Worm (Caenorhabditis elegans) whole organism, young adult: ENCODE results near the gene syf-2.

Source experiments
- B0019.2 ChIP-seq: fragments of 200-800 bp; sonication (Bioruptor generic); conservative IDR thresholded peaks from 2 replicates; pipeline ENCODE4 v1.3.6; 2022; ENCODE audit warnings: missing genetic modification reagents, missing genetic modification characterization, missing compliant biosample characterization
- C17E4.6 ChIP-seq: fragments of 200-800 bp; sonication (Bioruptor generic); IDR thresholded peaks from 2 replicates; pipeline ENCODE4 v1.3.6; 2022; ENCODE audit warnings: missing genetic modification reagents, missing genetic modification characterization, missing compliant biosample characterization
- F33H1.4 ChIP-seq: fragments of 200-800 bp; sonication (Bioruptor generic); IDR thresholded peaks from 2 replicates; pipeline ENCODE4 v1.3.6; 2022; ENCODE audit warnings: missing genetic modification reagents, missing genetic modification characterization, missing compliant biosample characterization
- F39B2.1 ChIP-seq: fragments of 200-800 bp; sonication (Bioruptor generic); IDR thresholded peaks from 2 replicates; pipeline ENCODE4 v1.3.6; 2022; ENCODE audit warnings: missing genetic modification reagents, missing genetic modification characterization, missing compliant biosample characterization
- F52B5.7 ChIP-seq: sonication (generic microtip); optimal IDR thresholded peaks from 2 replicates; lab custom pipeline; 2016; ENCODE audit warnings: mild to moderate bottlenecking, missing genetic modification characterization, missing compliant biosample characterization
- F55B11.4 ChIP-seq: sonication (generic microtip); optimal IDR thresholded peaks from 2 replicates; lab custom pipeline; 2016; ENCODE audit warnings: missing compliant biosample characterization, missing genetic modification characterization, borderline replicate concordance; ENCODE audit not compliant: insufficient read depth
- F57A8.1 ChIP-seq: fragments of 200-800 bp; sonication (Bioruptor generic); optimal IDR thresholded peaks from 2 replicates; lab custom pipeline; 2018; ENCODE audit warnings: mild to moderate bottlenecking, missing genetic modification characterization, moderate library complexity, missing compliant biosample characterization
- F57C9.4 ChIP-seq: sonication (generic microtip); optimal IDR thresholded peaks from 2 replicates; lab custom pipeline; 2017; ENCODE audit warnings: mild to moderate bottlenecking, missing genetic modification characterization, missing compliant biosample characterization
- T07F8.4 ChIP-seq: sonication (generic microtip); optimal IDR thresholded peaks from 2 replicates; lab custom pipeline; 2016; ENCODE audit warnings: mild to moderate bottlenecking, missing genetic modification characterization, moderate library complexity, missing compliant biosample characterization
- Y53G8AR.9 ChIP-seq: fragments of 200-800 bp; sonication (Bioruptor generic); conservative IDR thresholded peaks from 2 replicates; pipeline ENCODE4 v1.3.6; 2022; ENCODE audit warnings: missing genetic modification reagents, missing genetic modification characterization, missing compliant biosample characterization
- Y56A3A.18 ChIP-seq: fragments of 200-800 bp; sonication (Bioruptor generic); IDR thresholded peaks from 2 replicates; pipeline ENCODE4 v1.3.6; 2022; ENCODE audit warnings: missing genetic modification reagents, missing genetic modification characterization, missing compliant biosample characterization
- Y95B8A.8 ChIP-seq: fragments of 200-800 bp; sonication (Bioruptor generic); IDR thresholded peaks from 2 replicates; pipeline ENCODE4 v1.3.6; 2022; ENCODE audit warnings: missing genetic modification reagents, missing genetic modification characterization, missing compliant biosample characterization
- ama-1 ChIP-seq, 3 experiments: fragments of 150-350 bp in 1 of 3; sonication (generic microtip) in 2 of 3; optimal IDR thresholded peaks; 2 replicates each; lab custom pipeline; 2014 to 2018; ENCODE audit warnings: missing biosample characterization in 2 of 3, missing genetic modification characterization in 2 of 3, missing genetic modification reagents in 2 of 3
- atf-7 ChIP-seq: sonication (generic microtip); optimal IDR thresholded peaks from 2 replicates; lab custom pipeline; 2017; ENCODE audit warnings: mild to moderate bottlenecking, missing genetic modification characterization, missing compliant biosample characterization
- athp-1 ChIP-seq: sonication (generic microtip); optimal IDR thresholded peaks from 2 replicates; lab custom pipeline; 2017; ENCODE audit warnings: mild to moderate bottlenecking, missing genetic modification characterization, missing compliant biosample characterization
- cebp-2 ChIP-seq: fragments of 200-800 bp; sonication (Bioruptor generic); IDR thresholded peaks from 2 replicates; pipeline ENCODE4 v1.3.6; 2022; ENCODE audit warnings: missing genetic modification characterization, missing compliant biosample characterization
- ceh-27 ChIP-seq: fragments of 200-800 bp; sonication (Bioruptor generic); optimal IDR thresholded peaks from 2 replicates; lab custom pipeline; 2018; ENCODE audit warnings: mild to moderate bottlenecking, missing genetic modification characterization, moderate library complexity, missing compliant biosample characterization
- ceh-79 ChIP-seq: sonication (generic microtip); optimal IDR thresholded peaks from 2 replicates; lab custom pipeline; 2017; ENCODE audit warnings: mild to moderate bottlenecking, missing genetic modification characterization, missing compliant biosample characterization
- chd-7 ChIP-seq: sonication (generic microtip); optimal IDR thresholded peaks from 2 replicates; lab custom pipeline; 2016; ENCODE audit warnings: mild to moderate bottlenecking, missing genetic modification characterization, moderate library complexity, missing compliant biosample characterization
- die-1 ChIP-seq: sonication (generic microtip); optimal IDR thresholded peaks from 2 replicates; lab custom pipeline; 2016; ENCODE audit warnings: missing genotype, mild to moderate bottlenecking, missing genetic modification characterization, missing compliant biosample characterization
- dox-1 ChIP-seq: fragments of 200-800 bp; sonication (Bioruptor generic); IDR thresholded peaks from 2 replicates; pipeline ENCODE4 v1.3.6; 2022; ENCODE audit warnings: missing genetic modification reagents, missing genetic modification characterization, missing compliant biosample characterization
- dpff-1 ChIP-seq: sonication (generic microtip); optimal IDR thresholded peaks from 2 replicates; lab custom pipeline; 2017; ENCODE audit warnings: mild to moderate bottlenecking, missing genetic modification characterization, missing compliant biosample characterization
- ekl-4 ChIP-seq: fragments of 200-800 bp; sonication (Bioruptor generic); IDR thresholded peaks from 2 replicates; pipeline ENCODE4 v1.3.6; 2022; ENCODE audit warnings: missing genetic modification reagents, missing genetic modification characterization, missing compliant biosample characterization
- lag-1 ChIP-seq: fragments of 200-800 bp; sonication (Bioruptor generic); IDR thresholded peaks from 2 replicates; pipeline ENCODE4 v1.3.6; 2022; ENCODE audit warnings: missing genetic modification reagents, missing genetic modification characterization, missing compliant biosample characterization
- let-607 ChIP-seq, 2 experiments: fragments of 200-800 bp in 1 of 2; sonication (Bioruptor generic) in 1 of 2; sonication (generic microtip) in 1 of 2; optimal IDR thresholded peaks; 2 replicates each; lab custom pipeline; 2016 to 2018; ENCODE audit warnings: mild to moderate bottlenecking in 2 of 2, missing compliant biosample characterization in 2 of 2, missing genetic modification characterization in 2 of 2, moderate library complexity in 2 of 2, missing genotype in 1 of 2
- lin-54 ChIP-seq: fragments of 200-800 bp; sonication (Bioruptor generic); optimal IDR thresholded peaks from 2 replicates; lab custom pipeline; 2018; ENCODE audit warnings: mild to moderate bottlenecking, missing genetic modification characterization, missing compliant biosample characterization
- lsl-1 ChIP-seq: fragments of 200-800 bp; sonication (Bioruptor generic); optimal IDR thresholded peaks from 2 replicates; lab custom pipeline; 2018; ENCODE audit warnings: mild to moderate bottlenecking, missing genetic modification characterization, moderate library complexity, missing compliant biosample characterization
- mcd-1 ChIP-seq: fragments of 200-800 bp; sonication (Bioruptor generic); IDR thresholded peaks from 2 replicates; pipeline ENCODE4 v1.3.6; 2022; ENCODE audit warnings: missing genetic modification reagents, missing genetic modification characterization, missing compliant biosample characterization
- nfya-1 ChIP-seq: sonication (generic microtip); optimal IDR thresholded peaks from 2 replicates; lab custom pipeline; 2017; ENCODE audit warnings: antibody characterized with exemption, missing compliant biosample characterization, missing genetic modification characterization, borderline replicate concordance; ENCODE audit not compliant: insufficient read depth
- nhr-120 ChIP-seq: fragments of 200-800 bp; sonication (Bioruptor generic); IDR thresholded peaks from 2 replicates; pipeline ENCODE4 v1.3.6; 2022; ENCODE audit warnings: missing genetic modification characterization, missing compliant biosample characterization
- pbrm-1 ChIP-seq: fragments of 200-800 bp; sonication (Bioruptor generic); IDR thresholded peaks from 2 replicates; pipeline ENCODE4 v1.3.6; 2022; ENCODE audit warnings: missing genetic modification reagents, missing genetic modification characterization, missing compliant biosample characterization
- rec-8 ChIP-seq, 2 experiments: sonication (generic microtip); optimal IDR thresholded peaks; 2 replicates each; lab custom pipeline; 2016; ENCODE audit warnings: mild to moderate bottlenecking in 2 of 2, missing genetic modification characterization in 2 of 2, missing genetic modification reagents in 2 of 2, missing genotype in 2 of 2, missing biosample characterization in 1 of 2, missing compliant biosample characterization in 1 of 2, moderate library complexity in 1 of 2
- rpc-1 ChIP-seq, 2 experiments: fragments of 150-350 bp in 1 of 2; sonication (generic microtip) in 1 of 2; optimal IDR thresholded peaks; 2 replicates each; lab custom pipeline; 2014 to 2018; ENCODE audit warnings: missing biosample characterization in 1 of 2, missing genetic modification characterization in 1 of 2, missing genetic modification reagents in 1 of 2, missing genotype in 1 of 2
- snpc-1.3 ChIP-seq: sonication (generic microtip); optimal IDR thresholded peaks from 2 replicates; lab custom pipeline; 2017; ENCODE audit warnings: missing genetic modification characterization, mild to moderate bottlenecking, missing compliant biosample characterization, antibody characterized with exemption, moderate library complexity, missing genotype, missing genetic modification reagents; ENCODE audit not compliant: insufficient read depth
- snpc-3.4 ChIP-seq: sonication (generic microtip); optimal IDR thresholded peaks from 2 replicates; lab custom pipeline; 2017; ENCODE audit warnings: missing genetic modification characterization, mild to moderate bottlenecking, missing compliant biosample characterization, antibody characterized with exemption, moderate library complexity, missing genotype, missing genetic modification reagents
- snpc-4 ChIP-seq, 5 experiments: fragments of 150-350 bp in 1 of 5; sonication (generic microtip) in 4 of 5; optimal IDR thresholded peaks; 2 replicates each; lab custom pipeline; 2014 to 2018; ENCODE audit warnings: missing genetic modification characterization in 5 of 5, missing biosample characterization in 3 of 5, antibody characterized with exemption in 2 of 5, mild to moderate bottlenecking in 2 of 5, missing compliant biosample characterization in 2 of 5, missing genotype in 2 of 5, moderate library complexity in 2 of 5, missing genetic modification reagents in 1 of 5
- sptf-2 ChIP-seq: fragments of 200-800 bp; sonication (Bioruptor generic); optimal IDR thresholded peaks from 2 replicates; lab custom pipeline; 2018; ENCODE audit warnings: mild to moderate bottlenecking, missing genetic modification characterization, missing compliant biosample characterization
- tbp1 ChIP-seq: fragments of 200-800 bp; sonication (Bioruptor generic); optimal IDR thresholded peaks from 2 replicates; lab custom pipeline; 2018; ENCODE audit warnings: mild to moderate bottlenecking, missing genetic modification characterization, missing compliant biosample characterization
- tbx-9 ChIP-seq: sonication (generic microtip); optimal IDR thresholded peaks from 2 replicates; lab custom pipeline; 2016; ENCODE audit warnings: borderline replicate concordance, missing genetic modification characterization, inconsistent platforms, missing compliant biosample characterization
- tlf-1 ChIP-seq: fragments of 200-800 bp; sonication (Bioruptor generic); optimal IDR thresholded peaks from 2 replicates; lab custom pipeline; 2018; ENCODE audit warnings: mild to moderate bottlenecking, missing genetic modification characterization, missing compliant biosample characterization
- zim-3 ChIP-seq: sonication (generic microtip); optimal IDR thresholded peaks from 2 replicates; lab custom pipeline; 2017; ENCODE audit warnings: mild to moderate bottlenecking, missing genetic modification characterization, moderate library complexity, missing compliant biosample characterization
- ztf-28 ChIP-seq: fragments of 200-800 bp; sonication (Bioruptor generic); IDR thresholded peaks from 2 replicates; pipeline ENCODE4 v1.3.6; 2022; ENCODE audit warnings: missing genetic modification reagents, missing genetic modification characterization, missing compliant biosample characterization
- ztf-6 ChIP-seq: fragments of 200-800 bp; sonication (Bioruptor generic); IDR thresholded peaks from 2 replicates; pipeline ENCODE4 v1.3.6; 2022; ENCODE audit warnings: missing genetic modification reagents, missing genetic modification characterization, missing compliant biosample characterization

Gene syf-2

DNA sequence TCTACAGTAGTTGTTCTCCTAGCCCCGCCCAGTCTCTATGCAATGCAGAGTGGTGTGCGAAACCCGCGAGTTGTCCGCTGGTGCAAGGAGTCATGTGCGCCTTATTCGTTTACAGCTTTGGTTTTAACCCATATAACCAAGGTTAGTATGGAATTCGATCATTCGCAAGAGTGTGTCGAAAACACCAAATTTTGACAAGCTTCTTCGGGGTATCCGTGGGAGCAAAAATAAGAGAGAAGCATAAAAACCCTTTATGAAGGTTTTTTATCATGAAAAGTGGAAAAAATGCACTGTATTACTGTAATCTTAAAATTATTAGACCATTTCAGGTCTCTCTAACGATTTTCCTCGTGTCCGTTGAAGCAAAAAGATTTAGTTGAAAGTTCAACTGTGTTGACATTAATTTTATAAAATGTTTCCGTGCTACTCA is 19.7 kb downstream of the syf-2 start (continued):
- TF ChIP-seq snpc-3.4 (peak; percentile 95), tlf-1 (GFP tag; lab: Kevin White, UChicago) (peak; percentile 18), F57A8.1 (no peak), ztf-28 (GFP tag; lab: Robert Waterston, UW) (no peak), snpc-4 (GFP tag; optimal IDR thresholded peaks at IDR 0.05; lab: Kevin White, UChicago) (peak; percentile 96), snpc-4 (tag; optimal IDR thresholded peaks at IDR 0.05; lab: Kevin White, UChicago) (peak; percentile 96 to 98 (median 97)), lsl-1 (GFP tag; lab: Kevin White, UChicago) (peak; percentile 71), Y56A3A.18 (GFP tag; lab: Robert Waterston, UW) (peak; percentile 61; the same call in 1 of the 2 replicates), pbrm-1 (GFP tag; lab: Robert Waterston, UW) (peak; percentile 90), dpff-1 (tag; lab: Kevin White, UChicago) (peak; percentile 30), T07F8.4 (no peak), die-1 (tag; lab: Kevin White, UChicago) (no peak), snpc-1.3 (tag; lab: Kevin White, UChicago) (peak; percentile 89), ekl-4 (GFP tag; lab: Robert Waterston, UW) (peak; percentile 80), ama-1 (optimal IDR thresholded peaks at IDR 0.05; lab: Kevin White, UChicago) (peak; percentile 19), ama-1 (GFP tag; optimal IDR thresholded peaks at IDR 0.05; lab: Kevin White, UChicago) (peak in 1 of 2 experiments; percentile 11), atf-7 (tag; lab: Kevin White, UChicago) (no peak), rec-8 (tag; optimal IDR thresholded peaks at IDR 0.05; lab: Kevin White, UChicago) (peak in 1 of 2 experiments; percentile 44), athp-1 (no peak), dox-1 (GFP tag; lab: Robert Waterston, UW) (peak; percentile 78), C17E4.6 (peak; percentile 60), mcd-1 (GFP tag; lab: Robert Waterston, UW) (peak; percentile 51), tbp1 (GFP tag; lab: Kevin White, UChicago) (peak; percentile 78), F33H1.4 (peak; percentile 56)
- TF ChIP-seq, all 124 proteins: peak for 42

DNA sequence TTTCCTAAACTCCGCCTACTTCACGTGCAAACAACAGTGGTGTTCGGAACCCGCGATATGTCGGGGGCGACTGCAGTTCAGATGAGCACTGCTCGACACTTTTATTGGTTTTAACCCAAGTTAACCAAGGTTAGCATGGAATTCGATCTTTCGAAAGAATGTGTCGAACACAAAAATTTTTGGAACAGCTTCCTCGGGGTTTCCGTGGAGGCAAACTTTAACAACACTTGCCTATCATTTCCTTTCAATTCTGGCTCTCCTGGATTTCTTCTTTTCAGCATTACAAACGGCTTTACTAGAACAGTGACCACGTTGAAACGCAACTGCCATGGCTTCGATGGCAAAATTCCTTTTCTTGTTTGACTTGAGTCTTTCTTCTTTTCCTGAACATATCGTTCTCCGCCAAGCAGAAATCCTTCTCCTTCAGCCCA is 20.6 kb downstream of the syf-2 start:
- peak; percentile 41 for TF ChIP-seq ceh-79
- no peak for TF ChIP-seq zim-3 (tag; lab: Kevin White, UChicago)
- peak; percentile 11 for TF ChIP-seq tbx-9
- no peak for TF ChIP-seq lag-1
- no peak for TF ChIP-seq nhr-120
- peak; percentile 82 for TF ChIP-seq ama-1 (optimal IDR thresholded peaks at IDR 0.05; lab: Kevin White, UChicago)
- TF ChIP-seq ama-1 (GFP tag; optimal IDR thresholded peaks at IDR 0.05; lab: Kevin White, UChicago): no peak
- no peak for TF ChIP-seq ztf-6 (GFP tag; lab: Robert Waterston, UW)
- TF ChIP-seq sptf-2: no peak
- peak; percentile 40 for TF ChIP-seq F57C9.4 (tag; lab: Kevin White, UChicago)
- peak; percentile 73 for TF ChIP-seq Y53G8AR.9
- peak; percentile 17 for TF ChIP-seq ceh-27 (GFP tag; lab: Kevin White, UChicago)
- peak; percentile 98 for TF ChIP-seq snpc-4 (GFP tag; optimal IDR thresholded peaks at IDR 0.05; lab: Kevin White, UChicago)
- TF ChIP-seq snpc-4 (tag; optimal IDR thresholded peaks at IDR 0.05; lab: Kevin White, UChicago): peak; percentile 98 to 100 (median 99)
- TF ChIP-seq F55B11.4 (tag; lab: Kevin White, UChicago): no peak
- TF ChIP-seq rpc-1 (optimal IDR thresholded peaks at IDR 0.05; lab: Kevin White, UChicago): no peak
- peak; percentile 9 for TF ChIP-seq rpc-1 (tag; optimal IDR thresholded peaks at IDR 0.05; lab: Kevin White, UChicago)
- peak; percentile 35 for TF ChIP-seq F52B5.7
- no peak for TF ChIP-seq F39B2.1 (GFP tag; lab: Robert Waterston, UW)
- TF ChIP-seq cebp-2 (GFP tag; lab: Robert Waterston, UW): no peak
- peak; percentile 82 for TF ChIP-seq lin-54 (GFP tag; lab: Kevin White, UChicago)
- TF ChIP-seq atf-7 (tag; lab: Kevin White, UChicago): peak; percentile 63
- TF ChIP-seq Y95B8A.8 (GFP tag; lab: Robert Waterston, UW): 0 out of 2 replicates have a peak, but pooled peaks have one; percentile 49
- TF ChIP-seq pbrm-1 (GFP tag; lab: Robert Waterston, UW): peak; percentile 98
- TF ChIP-seq chd-7 (tag; lab: Kevin White, UChicago): peak; percentile 40
- TF ChIP-seq B0019.2 (GFP tag; lab: Robert Waterston, UW): no peak
- TF ChIP-seq Y56A3A.18 (GFP tag; lab: Robert Waterston, UW): peak; percentile 72; the same call in 1 of the 2 replicates
- TF ChIP-seq let-607 (tag; optimal IDR thresholded peaks at IDR 0.05; lab: Kevin White, UChicago): peak in 1 of 2 experiments; percentile 30
- no peak for TF ChIP-seq nfya-1 (tag; lab: Kevin White, UChicago)
